Worm (Caenorhabditis elegans) whole organism, dauer: Measurements from ENCODE around the gene srbc-84.
"Not testable (repeated sequence)": the region's sequence is repeated elsewhere in the genome, so short reads cannot be mapped to it uniquely, and the experiment has no call there.

Experiments used
- unc-62 ChIP-seq: sonication (generic microtip); optimal IDR thresholded peaks from 2 replicates; lab custom pipeline; 2017; ENCODE audit warnings: missing biosample characterization, missing genetic modification reagents, missing genetic modification characterization

Gene srbc-84

ce11 chrV:16302439-16302838 lies 3.7 kb downstream of the srbc-84 start, which contains the start of the genes C31A11.13 and oac-6:
Gene C31A11.13, minus strand, starts transcription at chrV:16302551.
Gene oac-6, plus strand, starts transcription at chrV:16302717.
- TF ChIP-seq unc-62 (GFP tag; lab: Kevin White, UChicago): no peak

- no peak for TF ChIP-seq unc-62 (GFP tag; lab: Kevin White, UChicago)
Measured at ce11 chrV:16307253-16307652, 8.5 kb downstream of the srbc-84 start, which contains the start of gene srxa-7. Gene srxa-7, plus strand, starts transcription at chrV:16307553.

ce11 chrV:16308343-16308742 lies 9.6 kb downstream of the srbc-84 start:
- TF ChIP-seq unc-62 (GFP tag; lab: Kevin White, UChicago): no peak

- TF ChIP-seq unc-62 (GFP tag; lab: Kevin White, UChicago): no peak
Measured at ce11 chrV:16309523-16309922, 10.8 kb downstream of the srbc-84 start, which contains the start of gene oac-7. Gene oac-7, plus strand, starts transcription at chrV:16309805.

- TF ChIP-seq unc-62 (GFP tag; lab: Kevin White, UChicago): no peak
Measured at ce11 chrV:16315004-16315403, 16.2 kb downstream of the srbc-84 start, which contains the start of gene str-214. Gene str-214, plus strand, starts transcription at chrV:16315304.

DNA sequence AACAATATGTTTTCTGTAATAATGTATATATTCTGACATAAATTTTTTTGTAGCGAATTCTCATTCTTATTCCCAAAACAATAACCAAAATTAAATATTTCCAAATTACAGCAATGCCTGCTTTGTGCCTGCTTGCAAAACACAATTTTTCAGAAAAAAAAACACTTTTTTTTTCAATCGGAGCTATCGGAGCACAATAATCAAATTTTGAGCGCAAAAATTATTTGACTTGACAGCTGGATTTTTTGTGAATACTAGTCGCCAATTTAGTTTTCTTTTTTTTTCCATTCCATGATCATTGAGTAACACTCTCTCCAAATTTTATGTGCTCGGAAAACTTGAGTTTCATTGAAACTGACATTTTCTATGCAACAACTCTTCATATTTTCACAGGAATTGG lies 18.5 kb downstream of the srbc-84 start, which contains the start of gene srh-180:
TSS of gene srh-180 (plus strand) at position 301 of the 400 bp plus-strand sequence.
- no peak for TF ChIP-seq unc-62 (GFP tag; lab: Kevin White, UChicago)

DNA sequence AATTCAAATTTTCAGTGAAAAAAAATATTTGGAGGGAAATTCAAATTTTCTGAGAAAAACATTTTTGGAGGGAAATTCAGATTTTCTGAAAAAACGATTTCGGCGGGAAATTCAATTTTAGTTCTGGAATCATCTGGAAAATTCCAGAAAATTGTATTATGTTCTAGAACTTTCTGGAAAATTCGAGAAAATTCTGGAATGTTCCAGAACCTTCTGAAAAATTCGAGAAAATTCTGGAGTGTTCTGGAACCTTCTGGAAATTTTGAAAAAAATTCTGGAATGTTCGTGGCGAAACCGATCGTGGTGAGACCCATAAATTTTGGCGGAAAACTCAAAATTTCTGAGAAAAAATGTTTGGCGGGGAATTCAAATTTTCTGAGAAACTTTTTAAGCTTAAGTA lies 23.4 kb downstream of the srbc-84 start:
- no peak for TF ChIP-seq unc-62 (GFP tag; lab: Kevin White, UChicago)

- no peak for TF ChIP-seq unc-62 (GFP tag; lab: Kevin White, UChicago)
Measured at ce11 chrV:16328849-16329248, 30.1 kb downstream of the srbc-84 start, which contains the start of gene F57G8.7. Gene F57G8.7, plus strand, starts transcription at chrV:16329149.

DNA sequence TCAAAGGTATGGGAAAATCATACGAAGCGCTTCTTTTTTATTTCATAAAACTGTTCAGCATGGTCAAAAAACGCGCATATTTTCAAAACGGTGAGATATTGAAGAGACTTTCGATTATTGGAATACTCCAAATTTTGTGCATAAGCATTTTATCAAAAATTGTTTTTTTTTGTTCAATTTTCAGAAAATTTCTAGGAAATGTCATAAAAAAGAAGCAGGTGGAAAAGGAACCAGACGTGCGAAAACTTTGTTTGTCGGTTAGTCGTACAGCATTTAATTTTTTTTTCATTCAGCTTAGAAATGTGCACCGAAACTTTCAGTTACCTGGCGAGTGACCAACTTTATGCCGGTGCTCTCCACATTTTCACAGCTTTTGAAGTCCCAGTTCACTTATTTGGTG lies 34.6 kb downstream of the srbc-84 start, which contains the start of gene srh-167:
TSS of gene srh-167 (plus strand) at position 301 of the 400 bp plus-strand sequence.
- no peak for TF ChIP-seq unc-62 (GFP tag; lab: Kevin White, UChicago)

DNA sequence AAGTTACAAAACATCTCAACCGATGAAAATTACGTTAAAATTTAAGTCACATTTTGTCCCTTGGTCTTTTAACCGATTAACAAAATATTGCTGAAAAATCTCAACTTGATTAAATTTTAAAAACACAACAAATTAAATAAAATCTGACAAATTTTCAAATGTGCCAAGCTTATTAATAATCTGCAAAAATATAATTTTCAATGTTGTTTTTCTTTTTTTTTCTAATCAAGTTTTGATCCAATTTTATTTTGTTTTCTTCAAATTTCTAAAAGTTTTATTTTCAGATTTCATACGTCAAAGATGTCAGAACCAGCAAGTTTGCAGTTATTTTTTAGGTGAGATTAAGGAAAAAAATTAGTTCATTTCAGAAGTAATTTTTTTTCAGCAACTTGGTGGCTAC lies 37.6 kb downstream of the srbc-84 start, which contains the start of gene srw-87:
TSS of gene srw-87 (plus strand) at position 301 of the 400 bp plus-strand sequence.
- no peak for TF ChIP-seq unc-62 (GFP tag; lab: Kevin White, UChicago)

DNA sequence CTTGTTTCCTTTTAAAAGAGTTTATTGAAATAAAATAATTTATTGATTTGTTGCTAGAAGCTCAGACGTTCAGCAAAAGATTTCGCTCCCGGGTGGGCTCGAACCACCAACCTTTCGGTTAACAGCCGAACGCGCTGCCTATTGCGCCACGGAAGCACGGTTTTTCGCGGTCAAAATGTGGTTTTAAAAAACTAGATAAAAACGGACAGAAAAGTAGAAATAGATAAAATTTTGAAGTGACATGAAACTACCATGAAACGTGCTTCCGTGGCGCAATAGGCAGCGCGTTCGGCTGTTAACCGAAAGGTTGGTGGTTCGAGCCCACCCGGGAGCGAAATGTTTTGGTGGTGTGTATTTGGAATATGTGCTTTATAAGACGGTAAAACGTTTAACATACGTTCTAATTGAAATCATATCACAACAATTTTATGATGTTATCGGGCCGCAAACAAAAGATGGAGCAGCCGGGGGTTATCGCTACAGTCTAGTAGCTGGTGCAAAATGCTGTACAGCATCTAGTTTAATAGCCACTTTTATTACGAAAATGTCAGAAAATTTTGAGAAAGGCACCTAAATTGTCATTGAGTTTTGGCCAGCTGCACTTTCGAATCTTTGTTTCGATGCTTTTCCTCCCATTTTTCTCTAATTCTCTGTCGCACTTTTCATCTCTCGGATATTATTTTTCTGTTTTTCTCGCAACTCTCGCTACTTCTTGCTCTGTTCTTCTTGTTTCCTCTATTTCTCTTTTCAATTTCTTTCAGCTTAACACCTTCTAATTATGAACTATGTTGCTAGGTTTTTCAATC lies 39.7 kb downstream of the srbc-84 start, which contains the start of gene slc-9B.2:
TSS of gene slc-9B.2 (plus strand) at position 756 of the 806 bp plus-strand sequence.
- TF ChIP-seq unc-62 (GFP tag; lab: Kevin White, UChicago): not testable (repeated sequence)

- no peak for TF ChIP-seq unc-62 (GFP tag; lab: Kevin White, UChicago)
Measured at ce11 chrV:16342258-16342618, 43.5 kb downstream of the srbc-84 start, which contains the start of gene nhr-193. Gene nhr-193, plus strand, starts transcription at chrV:16342308.

- no peak for TF ChIP-seq unc-62 (GFP tag; lab: Kevin White, UChicago)
Measured at ce11 chrV:16346406-16347108, 47.8 kb downstream of the srbc-84 start, which contains the start of the genes W08G11.5 and W08G11.1. Gene W08G11.5, minus strand, starts transcription at chrV:16346506. Gene W08G11.1, plus strand, starts transcription at chrV:16347058.
